Fruit fly (Drosophila melanogaster): Measurements from ENCODE around the gene cona.

cona gene

dm6 chr3R:18412279-18413214, 26.9 kb downstream of the cona start, which contains the start of gene CG31122 (continued):
- peak; percentile 45 for TF ChIP-seq CG9609 (GFP tag; optimal IDR thresholded peaks at IDR 0.05)
- TF ChIP-seq rib (GFP tag; IDR thresholded peaks at IDR 0.05), result peak; percentile 94
- peak; percentile 4 for TF ChIP-seq Atf-2 (GFP tag; optimal IDR thresholded peaks at IDR 0.05)
- TF ChIP-seq chif (GFP tag; optimal IDR thresholded peaks at IDR 0.05), result peak in 1 of 2 experiments; percentile 42
- TF ChIP-seq yki (optimal IDR thresholded peaks at IDR 0.05), result no peak
- peak; percentile 98 for TF ChIP-seq CG2129 (GFP tag; IDR thresholded peaks at IDR 0.05; ENCODE audit: partially characterized antibody)
- no peak for TF ChIP-seq CG6765 (GFP tag; optimal IDR thresholded peaks at IDR 0.05)
- TF ChIP-seq Deaf1 (tag; optimal IDR thresholded peaks at IDR 0.05), result peak; percentile 19
- TF ChIP-seq CG14860 (GFP tag; IDR thresholded peaks at IDR 0.05; ENCODE audit: partially characterized antibody), result peak; percentile 96
- peak; percentile 56 for TF ChIP-seq gro (GFP tag; optimal IDR thresholded peaks at IDR 0.05)
- TF ChIP-seq CG12391 (tag; optimal IDR thresholded peaks at IDR 0.05), result peak; percentile 65
- TF ChIP-seq CG3838 (GFP tag; optimal IDR thresholded peaks at IDR 0.05), result no peak
- TF ChIP-seq scrt (GFP tag; optimal IDR thresholded peaks at IDR 0.05), result peak; percentile 39
- TF ChIP-seq az2 (GFP tag; optimal IDR thresholded peaks at IDR 0.05), result peak; percentile 16
- peak; percentile 46 for TF ChIP-seq Myb (GFP tag; optimal IDR thresholded peaks at IDR 0.05)
- peak; percentile 96 for TF ChIP-seq D19A (tag; optimal IDR thresholded peaks at IDR 0.05)
- no peak for TF ChIP-seq Kr (GFP tag; optimal IDR thresholded peaks at IDR 0.05)
- TF ChIP-seq GATAe (GFP tag; conservative IDR thresholded peaks at IDR 0.05), result no peak
- peak; percentile 56 for TF ChIP-seq CG12659 (GFP tag; optimal IDR thresholded peaks at IDR 0.05)
- peak; percentile 49 for TF ChIP-seq CG2712 (tag; optimal IDR thresholded peaks at IDR 0.05)
- TF ChIP-seq pb (GFP tag; optimal IDR thresholded peaks at IDR 0.05), result no peak
- TF ChIP-seq CG7987 (GFP tag; optimal IDR thresholded peaks at IDR 0.05), result no peak
- no peak for TF ChIP-seq Dbx (GFP tag; IDR thresholded peaks at IDR 0.05)
- peak; percentile 98 for TF ChIP-seq Scr (GFP tag; IDR thresholded peaks at IDR 0.05; ENCODE audit: partially characterized antibody)
- TF ChIP-seq Opbp (GFP tag; IDR thresholded peaks at IDR 0.05; ENCODE audit: partially characterized antibody), result peak; percentile 93
- no peak for TF ChIP-seq kni (GFP tag; optimal IDR thresholded peaks at IDR 0.05)
- TF ChIP-seq Dfd (GFP tag; optimal IDR thresholded peaks at IDR 0.05), result no peak
- peak in 1 of 2 experiments; percentile 19 for TF ChIP-seq crp (GFP tag; optimal IDR thresholded peaks at IDR 0.05)
- peak; percentile 66 for TF ChIP-seq NC2β (GFP tag; optimal IDR thresholded peaks at IDR 0.05)
- TF ChIP-seq CG15601 (tag; optimal IDR thresholded peaks at IDR 0.05), result peak; percentile 61
- no peak for TF ChIP-seq CG11723 (GFP tag; optimal IDR thresholded peaks at IDR 0.05)
- no peak for TF ChIP-seq CG10462 (GFP tag; optimal IDR thresholded peaks at IDR 0.05)
- TF ChIP-seq CG3163 (GFP tag; optimal IDR thresholded peaks at IDR 0.05), result no peak
- TF ChIP-seq psq (GFP tag; optimal IDR thresholded peaks at IDR 0.05), result peak; percentile 89
- TF ChIP-seq CoRest (tag; optimal IDR thresholded peaks at IDR 0.05), result peak; percentile 56
- TF ChIP-seq CG11695 (GFP tag; IDR thresholded peaks at IDR 0.05), result peak; percentile 55; the same call in 1 of the 3 replicates
- peak; percentile 28 for TF ChIP-seq CG4820 (GFP tag; optimal IDR thresholded peaks at IDR 0.05)
- TF ChIP-seq H2.0 (GFP tag; IDR thresholded peaks at IDR 0.05), result no peak
- peak; percentile 11 for TF ChIP-seq Camta (GFP tag; optimal IDR thresholded peaks at IDR 0.05)
- TF ChIP-seq CG6272 (GFP tag; IDR thresholded peaks at IDR 0.05), result no peak
- TF ChIP-seq Ets65A (GFP tag), result peak; percentile 86
- peak; percentile 3 for TF ChIP-seq ind (GFP tag; optimal IDR thresholded peaks at IDR 0.05)
- TF ChIP-seq ERR (GFP tag; optimal IDR thresholded peaks at IDR 0.05), result peak; percentile 14
- no peak for TF ChIP-seq CG11247 (GFP tag; IDR thresholded peaks at IDR 0.05)
- TF ChIP-seq CG17829 (tag; optimal IDR thresholded peaks at IDR 0.05), result no peak
- peak; percentile 98 for TF ChIP-seq CG3995 (GFP tag; optimal IDR thresholded peaks at IDR 0.05)
- peak; percentile 87 for TF ChIP-seq pzg (GFP tag; optimal IDR thresholded peaks at IDR 0.05)
- no peak for TF ChIP-seq luna (GFP tag; optimal IDR thresholded peaks at IDR 0.05)
- TF ChIP-seq HHEX (GFP tag; optimal IDR thresholded peaks at IDR 0.05), result peak; percentile 5
